Worm (Caenorhabditis elegans) whole organism, L4/young adult: ENCODE measurements around the gene F36H9.5.
A peak's percentile ranks its signal among the peaks of the same experiment; 100 is the strongest.

ENCODE experiments used
- W03F9.2 ChIP-seq: fragments of 150-350 bp; optimal IDR thresholded peaks from 2 replicates; lab custom pipeline; 2014; ENCODE audit warnings: missing biosample characterization, missing genetic modification characterization
- dao-5 ChIP-seq: sonication (generic microtip); optimal IDR thresholded peaks from 2 replicates; lab custom pipeline; 2016; ENCODE audit warnings: missing genotype, missing genetic modification characterization, moderate library complexity, missing compliant biosample characterization
- him-1 ChIP-seq: sonication (generic microtip); optimal IDR thresholded peaks from 2 replicates; lab custom pipeline; 2016; ENCODE audit warnings: missing genotype, missing genetic modification reagents, missing genetic modification characterization, missing compliant biosample characterization

Gene F36H9.5

ce11 chrV:1752496-1752895 is 29.3 kb downstream of the F36H9.5 start, which contains the start of gene ZK697.1:
ZK697.1 (plus strand) TSS chrV:1752796.
- TF ChIP-seq him-1 (tag; lab: Kevin White, UChicago) = no peak

- TF ChIP-seq dao-5 (tag; lab: Kevin White, UChicago) = no peak
- TF ChIP-seq W03F9.2 (tag; lab: Kevin White, UChicago) = no peak
- no peak for TF ChIP-seq him-1 (tag; lab: Kevin White, UChicago)
Measured at ce11 chrV:1751449-1751848, 30.4 kb downstream of the F36H9.5 start, which contains the start of gene srh-199. srh-199 (minus strand) TSS chrV:1751549.

- TF ChIP-seq dao-5 (tag; lab: Kevin White, UChicago) = no peak
- TF ChIP-seq him-1 (tag; lab: Kevin White, UChicago) = no peak
- TF ChIP-seq W03F9.2 (tag; lab: Kevin White, UChicago) = no peak
Measured at ce11 chrV:1749053-1749452, 32.8 kb downstream of the F36H9.5 start, which contains the start of gene ZK697.8. ZK697.8 (minus strand) TSS chrV:1749153.

ce11 chrV:1743205-1743870 is 38.5 kb downstream of the F36H9.5 start, which contains the start of gene nhr-256:
nhr-256 (plus strand) TSS chrV:1743771.
- TF ChIP-seq W03F9.2 (tag; lab: Kevin White, UChicago) = peak; percentile 80
- no peak for TF ChIP-seq him-1 (tag; lab: Kevin White, UChicago)

ce11 chrV:1741074-1741473 is 40.7 kb downstream of the F36H9.5 start, which contains the start of gene srab-25:
srab-25 (minus strand) TSS chrV:1741174.
- no peak for TF ChIP-seq dao-5 (tag; lab: Kevin White, UChicago)
- TF ChIP-seq W03F9.2 (tag; lab: Kevin White, UChicago) = no peak
- no peak for TF ChIP-seq him-1 (tag; lab: Kevin White, UChicago)

ce11 chrV:1734569-1734968 is 47.3 kb downstream of the F36H9.5 start, which contains the start of gene str-160:
str-160 (plus strand) TSS chrV:1734869.
- no peak for TF ChIP-seq dao-5 (tag; lab: Kevin White, UChicago)
- TF ChIP-seq him-1 (tag; lab: Kevin White, UChicago) = no peak
- TF ChIP-seq W03F9.2 (tag; lab: Kevin White, UChicago) = no peak

- TF ChIP-seq him-1 (tag; lab: Kevin White, UChicago) = no peak
- TF ChIP-seq W03F9.2 (tag; lab: Kevin White, UChicago) = no peak
- no peak for TF ChIP-seq dao-5 (tag; lab: Kevin White, UChicago)
Measured at ce11 chrV:1731918-1732317, 49.9 kb downstream of the F36H9.5 start, which contains the start of gene gst-21. gst-21 (minus strand) TSS chrV:1732018.
